Worm (Caenorhabditis elegans) whole organism, early embryonic: Measurements from ENCODE around the gene pbs-3.

ENCODE experiments used
- B0310.2 ChIP-seq: sonication (generic microtip); optimal IDR thresholded peaks from 2 replicates; lab custom pipeline; 2016; ENCODE audit warnings: mild to moderate bottlenecking, missing genetic modification characterization, missing compliant biosample characterization
- aly-1 ChIP-seq: sonication (generic microtip); optimal IDR thresholded peaks from 2 replicates; lab custom pipeline; 2016; ENCODE audit warnings: missing genetic modification characterization, missing compliant biosample characterization
- ama-1 ChIP-seq: fragments of 150-350 bp; optimal IDR thresholded peaks from 2 replicates; lab custom pipeline; 2014
- ceh-13 ChIP-seq: fragments of 200-800 bp; sonication (Bioruptor generic); optimal IDR thresholded peaks from 2 replicates; lab custom pipeline; 2018; ENCODE audit warnings: mild to moderate bottlenecking, missing genetic modification characterization, missing compliant biosample characterization
- ceh-36 ChIP-seq: sonication (generic microtip); optimal IDR thresholded peaks from 2 replicates; lab custom pipeline; 2016; ENCODE audit warnings: missing genetic modification characterization, inconsistent platforms, missing compliant biosample characterization
- ets-7 ChIP-seq: sonication (generic microtip); optimal IDR thresholded peaks from 2 replicates; lab custom pipeline; 2016; ENCODE audit warnings: missing genotype, missing genetic modification characterization, missing compliant biosample characterization
- hmbx-1 ChIP-seq: sonication (generic microtip); optimal IDR thresholded peaks from 2 replicates; lab custom pipeline; 2016; ENCODE audit warnings: mild to moderate bottlenecking, missing genetic modification characterization, missing compliant biosample characterization
- hnd-1 ChIP-seq: sonication (generic microtip); optimal IDR thresholded peaks from 2 replicates; lab custom pipeline; 2016; ENCODE audit warnings: missing genetic modification characterization, missing compliant biosample characterization
- pes-1 ChIP-seq: fragments of 200-800 bp; sonication (Bioruptor generic); IDR thresholded peaks from 2 replicates; pipeline ENCODE4 v1.3.6; 2022; ENCODE audit warnings: missing genetic modification reagents, missing genetic modification characterization, missing compliant biosample characterization
- scrt-1 ChIP-seq: fragments of 200-800 bp; sonication (Bioruptor generic); IDR thresholded peaks from 2 replicates; pipeline ENCODE4 v1.3.6; 2022; ENCODE audit warnings: missing genetic modification characterization, missing compliant biosample characterization
- sea-1 ChIP-seq: fragments of 200-800 bp; sonication (Bioruptor generic); conservative IDR thresholded peaks from 2 replicates; pipeline ENCODE4 v1.3.6; 2022; ENCODE audit warnings: missing genetic modification characterization, missing compliant biosample characterization
- tbx-11 ChIP-seq: fragments of 200-800 bp; sonication (Bioruptor generic); IDR thresholded peaks from 2 replicates; pipeline ENCODE4 v1.3.6; 2022; ENCODE audit warnings: missing genetic modification characterization, missing compliant biosample characterization

DNA sequence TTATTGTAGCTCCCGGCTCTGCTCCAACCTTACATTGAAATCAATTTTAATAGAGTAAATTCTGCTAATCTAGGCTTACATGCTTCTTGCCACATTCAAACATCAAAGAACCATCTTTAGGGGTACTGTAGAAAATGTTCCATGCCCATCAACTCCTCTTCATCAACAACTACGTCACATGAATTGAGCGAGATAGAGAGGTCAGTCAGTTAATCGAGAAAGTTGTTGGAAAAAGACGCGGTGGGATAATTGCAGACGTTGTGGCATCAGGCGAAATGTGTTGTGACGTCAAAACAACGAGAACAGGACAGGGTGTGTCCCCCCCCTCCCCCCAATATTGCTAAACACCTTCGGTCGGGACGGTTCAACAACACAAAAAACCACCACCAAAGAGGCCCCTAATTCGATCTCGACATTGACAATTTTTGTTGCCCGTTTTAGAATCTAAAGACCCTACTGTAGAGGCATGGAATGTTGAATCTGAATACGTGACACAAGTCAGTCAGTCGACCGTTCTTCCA is 36.7 kb downstream of the pbs-3 start:
- TF ChIP-seq B0310.2 (tag; lab: Kevin White, UChicago): no peak
- TF ChIP-seq ceh-36 (tag; lab: Kevin White, UChicago): no peak
- no peak for TF ChIP-seq ama-1
- no peak for TF ChIP-seq ceh-13 (GFP tag; lab: Kevin White, UChicago)
- TF ChIP-seq sea-1 (GFP tag; lab: Robert Waterston, UW): no peak
- no peak for TF ChIP-seq pes-1 (GFP tag; lab: Robert Waterston, UW)
- no peak for TF ChIP-seq hnd-1 (tag; lab: Kevin White, UChicago)
- no peak for TF ChIP-seq aly-1 (tag; lab: Kevin White, UChicago)
- no peak for TF ChIP-seq scrt-1 (GFP tag; lab: Robert Waterston, UW)
- no peak for TF ChIP-seq hmbx-1
- TF ChIP-seq tbx-11 (GFP tag; lab: Robert Waterston, UW): no peak
- no peak for TF ChIP-seq ets-7 (tag; lab: Kevin White, UChicago)
